Fruit fly (Drosophila melanogaster) whole organism, embryonic: ENCODE data around the gene CG10486.

Experiments
- Antp ChIP-seq: fragments of 200-800 bp; sonication (Bioruptor generic); optimal IDR thresholded peaks from 3 replicates; lab custom pipeline; 2016; ENCODE audit warnings: missing biosample characterization, missing genetic modification characterization
- CG14014 ChIP-seq: fragments of 200-800 bp; sonication (Bioruptor generic); IDR thresholded peaks from 2 replicates; pipeline ENCODE4 v1.3.6; 2022; ENCODE audit warnings: missing biosample characterization, missing genetic modification characterization
- amos ChIP-seq: fragments of 200-800 bp; sonication (Bioruptor generic); IDR thresholded peaks from 2 replicates; pipeline ENCODE4 v1.3.6; 2022; ENCODE audit warnings: missing biosample characterization, missing genetic modification characterization; ENCODE audit not compliant: partially characterized antibody
- exex ChIP-seq: fragments of 200-800 bp; sonication (Bioruptor generic); optimal IDR thresholded peaks from 4 replicates; lab custom pipeline; 2018; ENCODE audit warnings: missing biosample characterization, mild to moderate bottlenecking, missing genetic modification characterization, moderate library complexity
- nau ChIP-seq: fragments of 200-800 bp; sonication (Bioruptor generic); optimal IDR thresholded peaks from 3 replicates; lab custom pipeline; 2017; ENCODE audit warnings: missing biosample characterization, mild to moderate bottlenecking, missing genetic modification characterization, missing genetic modification reagents

dm6 chr3L:5921216-5921615, 14.7 kb upstream of the CG10486 start, which contains the start of gene PXo:
- TF ChIP-seq exex (tag; lab: Kevin White, UChicago), result no peak
- no peak; the same call in 1 of the 2 replicates for TF ChIP-seq amos (GFP tag; lab: Robert Waterston, UW)
- TF ChIP-seq nau (GFP tag; lab: Kevin White, UChicago), result no peak
- TF ChIP-seq CG14014 (GFP tag; lab: Robert Waterston, UW), result no peak
- no peak for TF ChIP-seq Antp
